Worm (Caenorhabditis elegans) whole organism, L3 larva: Measurements from ENCODE around the gene ivns-1.

Source experiments
- R02D3.7 ChIP-seq: fragments of 150-350 bp; optimal IDR thresholded peaks from 2 replicates; lab custom pipeline; 2014; ENCODE audit warnings: missing biosample characterization, missing genetic modification characterization
- ZK546.5 ChIP-seq: sonication (generic microtip); optimal IDR thresholded peaks from 2 replicates; lab custom pipeline; 2017; ENCODE audit warnings: missing biosample characterization, missing genetic modification characterization
- aly-2 ChIP-seq: fragments of 150-350 bp; optimal IDR thresholded peaks from 2 replicates; lab custom pipeline; 2014; ENCODE audit warnings: missing biosample characterization, missing genetic modification characterization
- ama-1 ChIP-seq: fragments of 150-350 bp; optimal IDR thresholded peaks from 2 replicates; lab custom pipeline; 2018
- ceh-16 ChIP-seq: sonication (generic microtip); optimal IDR thresholded peaks from 2 replicates; lab custom pipeline; 2017; ENCODE audit warnings: missing biosample characterization, missing genetic modification characterization
- ceh-28 ChIP-seq: fragments of 150-350 bp; optimal IDR thresholded peaks from 2 replicates; lab custom pipeline; 2014; ENCODE audit warnings: missing biosample characterization, missing genetic modification reagents, missing genetic modification characterization
- ceh-82 ChIP-seq: fragments of 150-350 bp; optimal IDR thresholded peaks from 2 replicates; lab custom pipeline; 2014; ENCODE audit warnings: missing biosample characterization, missing genetic modification characterization
- egl-27 ChIP-seq: sonication (generic microtip); optimal IDR thresholded peaks from 4 replicates; lab custom pipeline; 2017; ENCODE audit warnings: missing biosample characterization, missing genetic modification reagents, missing genetic modification characterization
- egl-5 ChIP-seq: fragments of 150-350 bp; optimal IDR thresholded peaks from 2 replicates; lab custom pipeline; 2017; ENCODE audit warnings: missing biosample characterization, missing genetic modification reagents, missing genetic modification characterization, inconsistent platforms
- elt-1 ChIP-seq: fragments of 150-350 bp; optimal IDR thresholded peaks from 2 replicates; lab custom pipeline; 2014; ENCODE audit warnings: missing biosample characterization, missing genetic modification characterization
- elt-2 ChIP-seq: sonication (generic microtip); optimal IDR thresholded peaks from 2 replicates; lab custom pipeline; 2016; ENCODE audit warnings: missing genetic modification reagents, mild to moderate bottlenecking, missing genetic modification characterization, missing compliant biosample characterization
- fkh-10 ChIP-seq: sonication (generic microtip); optimal IDR thresholded peaks from 2 replicates; lab custom pipeline; 2017; ENCODE audit warnings: missing biosample characterization, missing genetic modification reagents, missing genetic modification characterization
- fkh-2 ChIP-seq: fragments of 150-350 bp; optimal IDR thresholded peaks from 2 replicates; lab custom pipeline; 2014; ENCODE audit warnings: missing biosample characterization, missing genetic modification reagents, missing genetic modification characterization
- fos-1 ChIP-seq: fragments of 150-350 bp; optimal IDR thresholded peaks from 2 replicates; lab custom pipeline; 2014; ENCODE audit warnings: missing biosample characterization, missing genetic modification characterization
- hmg-11 ChIP-seq: sonication (generic microtip); optimal IDR thresholded peaks from 2 replicates; lab custom pipeline; 2016; ENCODE audit warnings: missing genetic modification characterization, missing compliant biosample characterization
- jun-1 ChIP-seq: fragments of 150-350 bp; optimal IDR thresholded peaks from 2 replicates; lab custom pipeline; 2014; ENCODE audit warnings: missing biosample characterization, missing genetic modification reagents, missing genetic modification characterization
- lin-15B ChIP-seq: fragments of 150-350 bp; optimal IDR thresholded peaks from 2 replicates; lab custom pipeline; 2014; ENCODE audit warnings: missing biosample characterization, missing genetic modification characterization
- lin-39 ChIP-seq: fragments of 150-350 bp; optimal IDR thresholded peaks from 2 replicates; lab custom pipeline; 2018; ENCODE audit warnings: missing biosample characterization, missing genetic modification reagents, missing genetic modification characterization
- lsy-12 ChIP-seq: sonication (generic microtip); optimal IDR thresholded peaks from 2 replicates; lab custom pipeline; 2016; ENCODE audit warnings: mild to moderate bottlenecking, missing genetic modification characterization, missing compliant biosample characterization
- mdl-1 ChIP-seq: fragments of 150-350 bp; optimal IDR thresholded peaks from 2 replicates; lab custom pipeline; 2014; ENCODE audit warnings: missing biosample characterization, missing genetic modification characterization
- mml-1 ChIP-seq: fragments of 150-350 bp; sonication (generic microtip); optimal IDR thresholded peaks from 3 replicates; lab custom pipeline; 2014; ENCODE audit warnings: missing biosample characterization, missing genetic modification characterization
- nfya-1 ChIP-seq: sonication (generic microtip); optimal IDR thresholded peaks from 2 replicates; lab custom pipeline; 2017; ENCODE audit warnings: missing genetic modification characterization, mild to moderate bottlenecking, missing compliant biosample characterization, antibody characterized with exemption, moderate library complexity; ENCODE audit not compliant: insufficient read depth
- nhr-11 ChIP-seq: fragments of 150-350 bp; optimal IDR thresholded peaks from 2 replicates; lab custom pipeline; 2014; ENCODE audit warnings: missing biosample characterization, missing genetic modification characterization
- nhr-12 ChIP-seq: fragments of 150-350 bp; optimal IDR thresholded peaks from 2 replicates; lab custom pipeline; 2014; ENCODE audit warnings: missing biosample characterization, missing genetic modification characterization
- nhr-23 ChIP-seq: fragments of 150-350 bp; optimal IDR thresholded peaks from 2 replicates; lab custom pipeline; 2014; ENCODE audit warnings: missing biosample characterization, missing genetic modification reagents, missing genetic modification characterization
- nhr-237 ChIP-seq: fragments of 150-350 bp; optimal IDR thresholded peaks from 2 replicates; lab custom pipeline; 2014; ENCODE audit warnings: missing biosample characterization, missing genetic modification characterization
- nhr-25 ChIP-seq: sonication (generic microtip); optimal IDR thresholded peaks from 2 replicates; lab custom pipeline; 2017; ENCODE audit warnings: missing biosample characterization, missing genetic modification characterization
- nhr-28 ChIP-seq: fragments of 150-350 bp; optimal IDR thresholded peaks from 2 replicates; lab custom pipeline; 2014; ENCODE audit warnings: missing biosample characterization, missing genetic modification characterization
- nhr-43 ChIP-seq: sonication (generic microtip); optimal IDR thresholded peaks from 2 replicates; lab custom pipeline; 2016; ENCODE audit warnings: mild to moderate bottlenecking, missing genetic modification characterization, missing compliant biosample characterization; ENCODE audit not compliant: poor library complexity, severe bottlenecking
- nhr-67 ChIP-seq: fragments of 150-350 bp; optimal IDR thresholded peaks from 2 replicates; lab custom pipeline; 2014; ENCODE audit warnings: missing biosample characterization, missing genetic modification characterization
- nhr-76 ChIP-seq: fragments of 150-350 bp; sonication (generic microtip); optimal IDR thresholded peaks from 5 replicates; lab custom pipeline; 2014; ENCODE audit warnings: missing biosample characterization, missing genetic modification characterization
- nhr-77 ChIP-seq: fragments of 150-350 bp; optimal IDR thresholded peaks from 2 replicates; lab custom pipeline; 2014; ENCODE audit warnings: missing biosample characterization, missing genetic modification characterization
- pha-4 ChIP-seq: fragments of 150-350 bp; optimal IDR thresholded peaks from 2 replicates; lab custom pipeline; 2014; ENCODE audit warnings: missing biosample characterization, missing genetic modification reagents, missing genetic modification characterization
- pqm-1 ChIP-seq: fragments of 150-350 bp; optimal IDR thresholded peaks from 2 replicates; lab custom pipeline; 2017; ENCODE audit warnings: missing biosample characterization, missing genetic modification characterization, inconsistent platforms
- sea-2 ChIP-seq: fragments of 150-350 bp; sonication (generic microtip); optimal IDR thresholded peaks from 4 replicates; lab custom pipeline; 2014; ENCODE audit warnings: missing biosample characterization, missing genetic modification reagents, missing genetic modification characterization
- skn-1 ChIP-seq: fragments of 150-350 bp; optimal IDR thresholded peaks from 2 replicates; lab custom pipeline; 2014; ENCODE audit warnings: missing biosample characterization, missing genetic modification characterization
- snpc-4 ChIP-seq: fragments of 150-350 bp; optimal IDR thresholded peaks from 2 replicates; lab custom pipeline; 2014; ENCODE audit warnings: missing biosample characterization, missing genetic modification characterization
- tbx-2 ChIP-seq: sonication (generic microtip); optimal IDR thresholded peaks from 2 replicates; lab custom pipeline; 2016; ENCODE audit warnings: mild to moderate bottlenecking, missing genetic modification characterization, missing compliant biosample characterization
- unc-39 ChIP-seq: sonication (generic microtip); optimal IDR thresholded peaks from 4 replicates; lab custom pipeline; 2017; ENCODE audit warnings: missing biosample characterization, missing genetic modification characterization
- unc-62 ChIP-seq: fragments of 150-350 bp; sonication (generic microtip); optimal IDR thresholded peaks from 4 replicates; lab custom pipeline; 2014; ENCODE audit warnings: missing biosample characterization, missing genetic modification reagents, missing genetic modification characterization
- zag-1 ChIP-seq: fragments of 150-350 bp; optimal IDR thresholded peaks from 2 replicates; lab custom pipeline; 2014; ENCODE audit warnings: missing biosample characterization, missing genetic modification characterization
- ztf-11 ChIP-seq: fragments of 150-350 bp; optimal IDR thresholded peaks from 2 replicates; lab custom pipeline; 2014; ENCODE audit warnings: missing biosample characterization, missing genetic modification characterization
- ztf-4 ChIP-seq: fragments of 150-350 bp; optimal IDR thresholded peaks from 2 replicates; lab custom pipeline; 2014; ENCODE audit warnings: missing biosample characterization, missing genetic modification characterization

ivns-1 gene

ce11 chrX:12670385-12670784, 36.2 kb upstream of the ivns-1 start:
- TF ChIP-seq skn-1 (peak; percentile 25), mdl-1 (tag; lab: Kevin White, UChicago) (peak; percentile 27), fkh-10 (GFP tag; lab: Kevin White, UChicago) (peak; percentile 84), nhr-76 (tag; lab: Kevin White, UChicago) (no peak), unc-39 (no peak), sea-2 (no peak), nhr-12 (tag; lab: Kevin White, UChicago) (no peak), ceh-16 (tag; lab: Kevin White, UChicago) (no peak), nhr-237 (tag; lab: Kevin White, UChicago) (no peak), nhr-25 (tag; lab: Kevin White, UChicago) (peak; percentile 75), lin-15B (peak; percentile 23), hmg-11 (tag; lab: Kevin White, UChicago) (peak; percentile 95), elt-2 (tag; lab: Kevin White, UChicago) (peak; percentile 64), nhr-23 (peak; percentile 70), zag-1 (no peak), ceh-82 (tag; lab: Kevin White, UChicago) (peak; percentile 26), nhr-77 (tag; lab: Kevin White, UChicago) (no peak), ztf-4 (peak; percentile 21), egl-27 (tag; lab: Kevin White, UChicago) (no peak), pqm-1 (tag; lab: Kevin White, UChicago) (peak; percentile 57), jun-1 (tag; lab: Kevin White, UChicago) (no peak), ztf-11 (no peak), R02D3.7 (tag; lab: Kevin White, UChicago) (no peak), nhr-28 (tag; lab: Kevin White, UChicago) (no peak), lsy-12 (peak; percentile 41), pha-4 (tag; lab: Kevin White, UChicago) (peak; percentile 85), fkh-2 (no peak), elt-1 (tag; lab: Kevin White, UChicago) (peak; percentile 69), lin-39 (peak; percentile 54), unc-62 (peak; percentile 84), aly-2 (tag; lab: Kevin White, UChicago) (no peak), egl-5 (tag; lab: Kevin White, UChicago) (peak; percentile 64), nhr-43 (tag; lab: Kevin White, UChicago) (peak; percentile 50), nhr-67 (tag; lab: Kevin White, UChicago) (no peak), ZK546.5 (tag; lab: Kevin White, UChicago) (no peak), nhr-11 (no peak), tbx-2 (tag; lab: Kevin White, UChicago) (peak; percentile 74), nfya-1 (tag; lab: Kevin White, UChicago) (peak; percentile 87), snpc-4 (tag; lab: Kevin White, UChicago) (peak; percentile 10), ama-1 (lab: Kevin White, UChicago) (peak; percentile 66), ceh-28 (tag; lab: Kevin White, UChicago) (peak; percentile 70), fos-1 (tag; lab: Kevin White, UChicago) (no peak)

ce11 chrX:12668941-12669501, 34.9 kb upstream of the ivns-1 start:
- TF ChIP-seq mml-1 (tag; lab: Kevin White, UChicago), result no peak
- peak; percentile 41 for TF ChIP-seq nhr-11
- TF ChIP-seq sea-2, result no peak
- TF ChIP-seq skn-1, result no peak
- TF ChIP-seq nhr-237 (tag; lab: Kevin White, UChicago), result no peak
- TF ChIP-seq, all 47 proteins: peak for 1
